Fruit fly (Drosophila melanogaster): Measurements from ENCODE around the gene CG14346.

DNA sequence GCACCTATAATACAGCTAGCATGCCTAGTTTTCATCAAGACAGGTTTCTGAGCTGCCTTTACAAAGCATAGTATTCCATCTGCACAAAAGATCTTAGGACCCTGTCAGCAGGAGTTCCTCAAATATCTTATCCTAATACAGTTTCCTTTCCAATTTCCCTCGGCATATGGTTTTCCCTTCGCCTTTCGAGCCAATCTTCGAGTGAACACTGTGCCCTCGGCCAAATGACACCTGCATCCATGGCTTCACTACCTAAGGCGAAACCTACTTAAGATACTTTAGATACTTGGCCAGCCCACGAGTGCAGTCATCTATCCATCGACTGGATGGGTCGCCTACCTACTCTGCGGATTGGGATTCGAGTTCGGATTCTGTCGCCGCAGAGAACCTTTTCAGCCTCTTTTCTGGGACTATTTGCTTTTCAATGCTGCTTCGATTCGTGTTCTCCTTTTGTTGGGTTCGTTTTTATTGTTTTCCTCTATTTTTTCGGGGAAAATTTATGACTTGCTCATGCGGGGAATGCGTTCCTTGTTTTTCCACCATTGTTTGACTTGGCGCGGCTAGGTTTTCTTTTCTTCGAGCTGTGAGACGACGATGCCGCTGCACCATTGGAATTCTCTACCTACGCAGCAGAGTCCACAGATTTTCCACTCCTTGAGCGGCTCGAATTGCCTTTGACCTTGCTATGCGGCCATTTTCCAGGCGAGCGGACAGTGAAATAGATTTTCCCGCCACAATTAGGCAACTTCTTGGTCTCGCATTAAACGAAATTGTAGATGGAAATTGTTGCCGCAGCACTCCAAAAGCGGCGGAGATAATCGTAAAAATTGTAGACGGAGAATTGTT is 43.2 kb downstream of the CG14346 start:
- TF ChIP-seq Clk (GFP tag; optimal IDR thresholded peaks at IDR 0.05) (no peak), toe (GFP tag; optimal IDR thresholded peaks at IDR 0.05) (no peak), CG33017 (tag; optimal IDR thresholded peaks at IDR 0.05) (no peak)

Data from whole organism, adult.